Worm (Caenorhabditis elegans) whole organism, L4 larva: ENCODE results near the gene F38B7.17.
A peak's percentile ranks its signal among the peaks of the same experiment; 100 is the strongest.

Experiments
- D1046.2 ChIP-seq: fragments of 200-800 bp; sonication (Bioruptor generic); IDR thresholded peaks from 2 replicates; pipeline ENCODE4 v1.3.6; 2022; ENCODE audit warnings: missing genetic modification characterization, missing compliant biosample characterization
- F10B5.3 ChIP-seq: sonication (generic microtip); optimal IDR thresholded peaks from 2 replicates; lab custom pipeline; 2016; ENCODE audit warnings: mild to moderate bottlenecking, missing genetic modification characterization, missing compliant biosample characterization
- F37D6.2 ChIP-seq: sonication (generic microtip); optimal IDR thresholded peaks from 2 replicates; lab custom pipeline; 2016; ENCODE audit warnings: mild to moderate bottlenecking, missing genetic modification characterization, missing compliant biosample characterization
- R02D3.7 ChIP-seq: fragments of 150-350 bp; sonication (generic microtip); optimal IDR thresholded peaks from 3 replicates; lab custom pipeline; 2014; ENCODE audit warnings: missing biosample characterization, missing genetic modification characterization
- T26A8.4 ChIP-seq: fragments of 200-800 bp; sonication (Bioruptor generic); IDR thresholded peaks from 2 replicates; pipeline ENCODE4 v1.3.6; 2022; ENCODE audit warnings: missing genetic modification characterization, missing compliant biosample characterization
- Y105C5A.15 ChIP-seq: fragments of 200-800 bp; sonication (Bioruptor generic); IDR thresholded peaks from 2 replicates; pipeline ENCODE4 v1.3.6; 2022; ENCODE audit warnings: missing genetic modification characterization, missing compliant biosample characterization
- ZK546.5 ChIP-seq, 2 experiments: sonication (generic microtip); optimal IDR thresholded peaks; 2 replicates each; lab custom pipeline; 2017; ENCODE audit warnings: missing biosample characterization in 2 of 2, missing genetic modification characterization in 2 of 2
- aha-1 ChIP-seq: fragments of 150-350 bp; peaks from one replicate; lab custom pipeline; 2014; ENCODE audit warnings: missing biosample characterization, missing genetic modification characterization
- attf-4 ChIP-seq: sonication (generic microtip); optimal IDR thresholded peaks from 3 replicates; lab custom pipeline; 2017; ENCODE audit warnings: missing biosample characterization, missing genetic modification characterization
- ceh-20 ChIP-seq: fragments of 200-800 bp; sonication (Bioruptor generic); IDR thresholded peaks from 2 replicates; pipeline ENCODE4 v1.3.6; 2022; ENCODE audit warnings: missing genetic modification reagents, missing genetic modification characterization, missing compliant biosample characterization
- ceh-32 ChIP-seq: sonication (generic microtip); optimal IDR thresholded peaks from 2 replicates; lab custom pipeline; 2016; ENCODE audit warnings: mild to moderate bottlenecking, missing genetic modification characterization, missing compliant biosample characterization; ENCODE audit not compliant: poor library complexity
- ceh-62 ChIP-seq: sonication (generic microtip); optimal IDR thresholded peaks from 2 replicates; lab custom pipeline; 2017; ENCODE audit warnings: missing biosample characterization, missing genetic modification characterization
- ceh-82 ChIP-seq: sonication (generic microtip); optimal IDR thresholded peaks from 2 replicates; lab custom pipeline; 2017; ENCODE audit warnings: missing biosample characterization, missing genetic modification characterization
- daf-12 ChIP-seq: fragments of 150-350 bp; optimal IDR thresholded peaks from 2 replicates; lab custom pipeline; 2014; ENCODE audit warnings: missing biosample characterization, missing genetic modification reagents, missing genetic modification characterization
- daf-8 ChIP-seq: fragments of 200-800 bp; sonication (Bioruptor generic); IDR thresholded peaks from 2 replicates; pipeline ENCODE4 v1.3.6; 2022; ENCODE audit warnings: missing genetic modification characterization, missing compliant biosample characterization
- dmd-6 ChIP-seq: fragments of 200-800 bp; sonication (Bioruptor generic); IDR thresholded peaks from 2 replicates; pipeline ENCODE4 v1.3.6; 2022; ENCODE audit warnings: missing genetic modification reagents, missing genetic modification characterization, missing compliant biosample characterization
- dmd-8 ChIP-seq: fragments of 200-800 bp; sonication (Bioruptor generic); IDR thresholded peaks from 2 replicates; pipeline ENCODE4 v1.3.6; 2022; ENCODE audit warnings: missing genetic modification characterization, missing compliant biosample characterization
- dpl-1 ChIP-seq: fragments of 150-350 bp; optimal IDR thresholded peaks from 2 replicates; lab custom pipeline; 2014; ENCODE audit warnings: missing biosample characterization, missing genetic modification reagents, missing genetic modification characterization
- dve-1 ChIP-seq: sonication (generic microtip); optimal IDR thresholded peaks from 2 replicates; lab custom pipeline; 2017; ENCODE audit warnings: antibody characterized with exemption, mild to moderate bottlenecking, missing genetic modification characterization, missing compliant biosample characterization; ENCODE audit not compliant: insufficient read depth
- egl-27 ChIP-seq: sonication (generic microtip); optimal IDR thresholded peaks from 3 replicates; lab custom pipeline; 2017; ENCODE audit warnings: missing biosample characterization, missing genetic modification reagents, missing genetic modification characterization
- hlh-11 ChIP-seq: fragments of 200-800 bp; sonication (Bioruptor generic); optimal IDR thresholded peaks from 2 replicates; lab custom pipeline; 2018; ENCODE audit warnings: mild to moderate bottlenecking, missing genetic modification characterization, missing compliant biosample characterization
- hlh-30 ChIP-seq: sonication (generic microtip); optimal IDR thresholded peaks from 2 replicates; lab custom pipeline; 2017; ENCODE audit warnings: antibody characterized with exemption, mild to moderate bottlenecking, missing genetic modification characterization, missing compliant biosample characterization; ENCODE audit not compliant: insufficient read depth
- hmg-1.1 ChIP-seq: fragments of 200-800 bp; sonication (Bioruptor generic); IDR thresholded peaks from 2 replicates; pipeline ENCODE4 v1.3.6; 2022; ENCODE audit warnings: missing genetic modification reagents, missing genetic modification characterization, missing compliant biosample characterization
- jun-1 ChIP-seq: fragments of 150-350 bp; optimal IDR thresholded peaks from 2 replicates; lab custom pipeline; 2014; ENCODE audit warnings: missing biosample characterization, missing genetic modification reagents, missing genetic modification characterization
- lim-7 ChIP-seq: fragments of 200-800 bp; sonication (Bioruptor generic); IDR thresholded peaks from 2 replicates; pipeline ENCODE4 v1.3.6; 2022; ENCODE audit warnings: missing genetic modification characterization, missing compliant biosample characterization
- lin-15B ChIP-seq: fragments of 150-350 bp; sonication (generic microtip); optimal IDR thresholded peaks from 3 replicates; lab custom pipeline; 2014; ENCODE audit warnings: missing biosample characterization, missing genetic modification characterization
- lin-29 ChIP-seq: fragments of 200-800 bp; sonication (Bioruptor generic); IDR thresholded peaks from 2 replicates; pipeline ENCODE4 v1.3.6; 2022; ENCODE audit warnings: missing genetic modification reagents, missing genetic modification characterization, missing compliant biosample characterization
- lin-39 ChIP-seq: fragments of 150-350 bp; optimal IDR thresholded peaks from 2 replicates; lab custom pipeline; 2014; ENCODE audit warnings: missing biosample characterization, missing genetic modification reagents, missing genetic modification characterization
- mdl-1 ChIP-seq, 2 experiments: fragments of 150-350 bp in 1 of 2; sonication (generic microtip) in 1 of 2; optimal IDR thresholded peaks; 2 replicates each; lab custom pipeline; 2014 to 2017; ENCODE audit warnings: missing biosample characterization in 2 of 2, missing genetic modification characterization in 2 of 2
- mdt-29 ChIP-seq: fragments of 200-800 bp; sonication (Bioruptor generic); IDR thresholded peaks from 2 replicates; pipeline ENCODE4 v1.3.6; 2022; ENCODE audit warnings: missing genetic modification reagents, missing genetic modification characterization, missing compliant biosample characterization
- mep-1 ChIP-seq: fragments of 150-350 bp; sonication (generic microtip); optimal IDR thresholded peaks from 3 replicates; lab custom pipeline; 2014; ENCODE audit warnings: missing biosample characterization, missing genetic modification characterization
- mes-2 ChIP-seq: sonication (generic microtip); optimal IDR thresholded peaks from 2 replicates; lab custom pipeline; 2016; ENCODE audit warnings: missing genotype, mild to moderate bottlenecking, missing genetic modification characterization, missing compliant biosample characterization; ENCODE audit not compliant: poor library complexity, severe bottlenecking
- mxl-3 ChIP-seq: fragments of 200-800 bp; sonication (Bioruptor generic); optimal IDR thresholded peaks from 2 replicates; lab custom pipeline; 2018; ENCODE audit warnings: mild to moderate bottlenecking, missing genetic modification characterization, missing compliant biosample characterization
- nhr-10 ChIP-seq: fragments of 150-350 bp; optimal IDR thresholded peaks from 2 replicates; lab custom pipeline; 2014; ENCODE audit warnings: missing biosample characterization, missing genetic modification characterization
- nhr-102 ChIP-seq: sonication (generic microtip); optimal IDR thresholded peaks from 2 replicates; lab custom pipeline; 2016; ENCODE audit warnings: mild to moderate bottlenecking, missing genetic modification characterization, moderate library complexity, missing compliant biosample characterization
- nhr-11 ChIP-seq: fragments of 150-350 bp; optimal IDR thresholded peaks from 2 replicates; lab custom pipeline; 2014; ENCODE audit warnings: missing biosample characterization, missing genetic modification characterization
- nhr-25 ChIP-seq: sonication (generic microtip); optimal IDR thresholded peaks from 2 replicates; lab custom pipeline; 2017; ENCODE audit warnings: missing genetic modification characterization, mild to moderate bottlenecking, missing compliant biosample characterization, antibody characterized with exemption, moderate library complexity, borderline replicate concordance; ENCODE audit not compliant: insufficient read depth
- nhr-41 ChIP-seq: fragments of 200-800 bp; sonication (Bioruptor generic); IDR thresholded peaks from 2 replicates; pipeline ENCODE4 v1.3.6; 2022; ENCODE audit warnings: missing genetic modification reagents, missing genetic modification characterization, missing compliant biosample characterization
- nhr-42 ChIP-seq: fragments of 200-800 bp; sonication (Bioruptor generic); IDR thresholded peaks from 2 replicates; pipeline ENCODE4 v1.3.6; 2022; ENCODE audit warnings: missing genetic modification characterization, missing compliant biosample characterization
- nhr-76 ChIP-seq: fragments of 150-350 bp; optimal IDR thresholded peaks from 2 replicates; lab custom pipeline; 2014; ENCODE audit warnings: missing biosample characterization, missing genetic modification characterization
- php-3 ChIP-seq: fragments of 200-800 bp; sonication (Bioruptor generic); IDR thresholded peaks from 2 replicates; pipeline ENCODE4 v1.3.6; 2022; ENCODE audit warnings: missing genetic modification reagents, missing genetic modification characterization, missing compliant biosample characterization
- pqm-1 ChIP-seq: sonication (generic microtip); optimal IDR thresholded peaks from 2 replicates; lab custom pipeline; 2017; ENCODE audit warnings: missing biosample characterization, missing genetic modification characterization
- rbr-2 ChIP-seq: sonication (generic microtip); optimal IDR thresholded peaks from 2 replicates; lab custom pipeline; 2016; ENCODE audit warnings: missing genotype, missing genetic modification characterization, missing compliant biosample characterization
- sdz-12 ChIP-seq: fragments of 200-800 bp; sonication (Bioruptor generic); optimal IDR thresholded peaks from 2 replicates; lab custom pipeline; 2018; ENCODE audit warnings: mild to moderate bottlenecking, missing genetic modification characterization, missing compliant biosample characterization
- spr-1 ChIP-seq: sonication (generic microtip); optimal IDR thresholded peaks from 2 replicates; lab custom pipeline; 2016; ENCODE audit warnings: mild to moderate bottlenecking, missing genetic modification characterization, missing compliant biosample characterization
- unc-39 ChIP-seq: sonication (generic microtip); optimal IDR thresholded peaks from 2 replicates; lab custom pipeline; 2017; ENCODE audit warnings: missing biosample characterization, missing genetic modification characterization
- vab-7 ChIP-seq: fragments of 200-800 bp; sonication (Bioruptor generic); IDR thresholded peaks from 2 replicates; pipeline ENCODE4 v1.3.6; 2022; ENCODE audit warnings: missing genetic modification reagents, missing genetic modification characterization, missing compliant biosample characterization
- zag-1 ChIP-seq: fragments of 150-350 bp; optimal IDR thresholded peaks from 2 replicates; lab custom pipeline; 2014; ENCODE audit warnings: missing biosample characterization, missing genetic modification characterization
- zfp-3 ChIP-seq: fragments of 200-800 bp; sonication (Bioruptor generic); conservative IDR thresholded peaks from 2 replicates; pipeline ENCODE4 v1.3.6; 2022; ENCODE audit warnings: missing genetic modification reagents, missing genetic modification characterization, missing compliant biosample characterization
- ztf-11 ChIP-seq: fragments of 150-350 bp; optimal IDR thresholded peaks from 2 replicates; lab custom pipeline; 2014; ENCODE audit warnings: missing biosample characterization, missing genetic modification characterization
- ztf-7 ChIP-seq: fragments of 150-350 bp; optimal IDR thresholded peaks from 2 replicates; lab custom pipeline; 2014; ENCODE audit warnings: missing biosample characterization, missing genetic modification characterization

F38B7.17 gene

DNA sequence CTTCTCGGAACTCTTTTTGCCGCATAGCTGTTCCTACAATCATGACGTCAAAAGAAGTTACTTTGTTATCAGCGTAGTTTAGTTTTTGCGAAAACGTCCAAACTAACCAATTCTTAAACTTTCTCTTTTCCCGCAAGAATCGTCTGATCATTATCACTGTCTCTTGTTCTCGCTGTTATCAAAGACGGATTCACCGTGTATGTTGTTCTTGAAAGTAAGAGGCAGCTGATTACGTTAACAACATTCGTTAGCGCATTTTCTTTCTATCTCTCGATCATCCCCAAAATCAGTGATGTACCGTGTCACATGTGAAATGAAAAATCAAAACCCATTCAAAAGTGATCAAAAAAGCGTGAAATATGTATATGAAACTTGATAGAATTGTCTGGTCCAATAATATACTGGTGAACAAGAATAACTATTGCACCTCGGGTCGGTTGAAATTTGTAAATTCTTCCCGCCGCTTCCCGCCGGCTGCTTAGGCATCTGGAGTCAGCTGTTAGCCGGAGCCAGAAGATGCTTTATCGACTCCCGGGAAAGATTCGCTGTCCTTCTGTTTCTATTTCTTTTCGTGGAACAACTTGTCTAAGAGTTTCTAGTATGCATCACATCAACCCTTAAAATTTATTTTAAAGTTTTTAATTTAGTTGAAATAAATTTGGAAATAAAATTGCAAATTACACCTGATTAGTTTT, 14.1 kb downstream of the F38B7.17 start (continued):
- TF ChIP-seq nhr-25: no peak
- no peak for TF ChIP-seq F10B5.3 (tag; lab: Kevin White, UChicago)
- no peak for TF ChIP-seq daf-8 (GFP tag; lab: Robert Waterston, UW)
- 0 out of 2 replicates have a peak, but pooled peaks have one; percentile 25 for TF ChIP-seq zfp-3
- no peak for TF ChIP-seq zag-1 (tag; lab: Kevin White, UChicago)
- no peak for TF ChIP-seq egl-27
- peak; percentile 77 for TF ChIP-seq dve-1
- no peak for TF ChIP-seq sdz-12 (GFP tag; lab: Kevin White, UChicago)
- no peak for TF ChIP-seq lin-39 (tag; lab: Kevin White, UChicago)
- no peak for TF ChIP-seq jun-1 (tag; lab: Kevin White, UChicago)
- peak; percentile 66 for TF ChIP-seq dmd-6
- TF ChIP-seq ztf-7: no peak
- TF ChIP-seq ceh-82 (tag; lab: Kevin White, UChicago): no peak
- TF ChIP-seq hmg-1.1: no peak
- peak; percentile 78 for TF ChIP-seq pqm-1 (tag; lab: Kevin White, UChicago)
- no peak for TF ChIP-seq ztf-11 (tag; lab: Kevin White, UChicago)
- TF ChIP-seq mxl-3 (GFP tag; lab: Kevin White, UChicago): peak; percentile 50
- TF ChIP-seq spr-1: no peak
- no peak for TF ChIP-seq unc-39 (tag; lab: Kevin White, UChicago)
- peak; percentile 45 for TF ChIP-seq aha-1 (tag; lab: Kevin White, UChicago)
- TF ChIP-seq ceh-20 (GFP tag; lab: Robert Waterston, UW): no peak
- peak; percentile 56 for TF ChIP-seq mep-1 (tag; lab: Kevin White, UChicago)
- TF ChIP-seq hlh-11: peak; percentile 84
- no peak for TF ChIP-seq vab-7 (GFP tag; lab: Robert Waterston, UW)
- no peak for TF ChIP-seq rbr-2 (tag; lab: Kevin White, UChicago)
- TF ChIP-seq dpl-1 (GFP tag; lab: Kevin White, UChicago): no peak
- no peak for TF ChIP-seq R02D3.7 (tag; lab: Kevin White, UChicago)
- TF ChIP-seq mdt-29 (GFP tag; lab: Robert Waterston, UW): no peak
- TF ChIP-seq lim-7 (GFP tag; lab: Robert Waterston, UW): no peak
- TF ChIP-seq nhr-41 (GFP tag; lab: Robert Waterston, UW): no peak
- TF ChIP-seq F37D6.2: no peak
- no peak for TF ChIP-seq D1046.2 (GFP tag; lab: Robert Waterston, UW)
- TF ChIP-seq lin-15B (tag; lab: Kevin White, UChicago): no peak
- TF ChIP-seq lin-29: no peak
- TF ChIP-seq mes-2 (tag; lab: Kevin White, UChicago): peak; percentile 47
- TF ChIP-seq php-3: 0 out of 2 replicates have a peak, but pooled peaks have one; percentile 28
- no peak for TF ChIP-seq nhr-102
- no peak for TF ChIP-seq attf-4 (tag; lab: Kevin White, UChicago)
- no peak for TF ChIP-seq Y105C5A.15 (GFP tag; lab: Robert Waterston, UW)
- no peak for TF ChIP-seq daf-12 (tag; lab: Kevin White, UChicago)
- TF ChIP-seq ZK546.5 (tag; optimal IDR thresholded peaks at IDR 0.05; lab: Kevin White, UChicago): no peak
- TF ChIP-seq T26A8.4 (GFP tag; lab: Robert Waterston, UW): no peak
- no peak for TF ChIP-seq nhr-42
- peak; percentile 41 for TF ChIP-seq nhr-10 (tag; lab: Kevin White, UChicago)
- TF ChIP-seq nhr-76 (tag; lab: Kevin White, UChicago): no peak
- TF ChIP-seq mdl-1 (tag; optimal IDR thresholded peaks at IDR 0.05; lab: Kevin White, UChicago): peak in 1 of 2 experiments; percentile 59
- no peak for TF ChIP-seq nhr-11
- no peak for TF ChIP-seq ceh-62 (tag; lab: Kevin White, UChicago)
- no peak for TF ChIP-seq ceh-32 (tag; lab: Kevin White, UChicago)
- peak; percentile 85 for TF ChIP-seq hlh-30
- TF ChIP-seq dmd-8 (GFP tag; lab: Robert Waterston, UW): no peak
